Fruit fly (Drosophila melanogaster) whole organism, embryonic: ENCODE measurements around the gene RhoGAP100F.

ENCODE experiments used
- CG34376 ChIP-seq: fragments of 200-800 bp; sonication (Bioruptor generic); optimal IDR thresholded peaks from 2 replicates; lab custom pipeline; 2018; ENCODE audit warnings: missing biosample characterization, mild to moderate bottlenecking, missing genetic modification characterization
- Hsf ChIP-seq: fragments of 200-800 bp; sonication (Bioruptor generic); optimal IDR thresholded peaks from 3 replicates; lab custom pipeline; 2016; ENCODE audit warnings: missing biosample characterization, missing genetic modification characterization
- Tbp ChIP-seq: fragments of >200 bp; optimal IDR thresholded peaks from 2 replicates; lab custom pipeline; 2018; ENCODE audit warnings: missing biosample characterization, missing genetic modification characterization
- da ChIP-seq: fragments of 200-800 bp; sonication (Bioruptor generic); optimal IDR thresholded peaks from 2 replicates; lab custom pipeline; 2016; ENCODE audit warnings: missing biosample characterization, missing genetic modification characterization

DNA sequence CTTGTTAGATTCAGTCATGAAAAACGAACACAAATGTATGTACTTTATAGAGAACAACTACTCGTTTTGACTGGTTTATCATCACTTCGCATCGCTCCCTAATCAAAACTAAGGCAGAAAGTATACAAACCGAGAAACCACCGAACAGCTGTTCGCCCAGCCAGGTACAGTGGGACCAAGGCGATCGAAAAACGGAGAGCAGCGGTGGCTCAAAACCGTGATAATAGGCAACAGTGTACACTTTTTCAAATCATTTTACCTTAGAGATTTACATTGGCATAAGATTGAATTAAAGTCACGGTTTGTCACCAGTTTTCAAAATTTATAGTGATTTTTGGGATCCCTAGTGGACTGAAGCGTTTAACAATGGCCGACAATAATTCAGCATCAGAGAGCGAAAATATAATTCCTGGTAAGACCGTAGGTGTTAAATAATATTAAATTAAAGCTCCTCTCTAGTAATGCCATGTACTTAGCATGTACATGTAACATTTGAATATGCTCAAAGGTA, 7.1 kb upstream of the RhoGAP100F start, which contains the start of the genes CG42233 and CG1971:
- no peak for TF ChIP-seq da (GFP tag; lab: Kevin White, UChicago)
- no peak for TF ChIP-seq Tbp (GFP tag; lab: Kevin White, UChicago)
- peak; percentile 46 for TF ChIP-seq Hsf (GFP tag; lab: Kevin White, UChicago)
- TF ChIP-seq CG34376 (GFP tag; lab: Kevin White, UChicago): no peak
